Worm (Caenorhabditis elegans) whole organism, early embryonic: ENCODE results near the gene gst-22.

Experiments
- B0310.2 ChIP-seq: sonication (generic microtip); optimal IDR thresholded peaks from 2 replicates; lab custom pipeline; 2016; ENCODE audit warnings: mild to moderate bottlenecking, missing genetic modification characterization, missing compliant biosample characterization
- F13C5.2 ChIP-seq: sonication (generic microtip); optimal IDR thresholded peaks from 2 replicates; lab custom pipeline; 2017; ENCODE audit warnings: mild to moderate bottlenecking, missing genetic modification characterization, inconsistent platforms, missing compliant biosample characterization
- aly-1 ChIP-seq: sonication (generic microtip); optimal IDR thresholded peaks from 2 replicates; lab custom pipeline; 2016; ENCODE audit warnings: missing genetic modification characterization, missing compliant biosample characterization
- ama-1 ChIP-seq: fragments of 150-350 bp; optimal IDR thresholded peaks from 2 replicates; lab custom pipeline; 2014
- ceh-13 ChIP-seq: fragments of 200-800 bp; sonication (Bioruptor generic); optimal IDR thresholded peaks from 2 replicates; lab custom pipeline; 2018; ENCODE audit warnings: mild to moderate bottlenecking, missing genetic modification characterization, missing compliant biosample characterization
- ceh-36 ChIP-seq: sonication (generic microtip); optimal IDR thresholded peaks from 2 replicates; lab custom pipeline; 2016; ENCODE audit warnings: missing genetic modification characterization, inconsistent platforms, missing compliant biosample characterization
- ets-7 ChIP-seq: sonication (generic microtip); optimal IDR thresholded peaks from 2 replicates; lab custom pipeline; 2016; ENCODE audit warnings: missing genotype, missing genetic modification characterization, missing compliant biosample characterization
- flt-1 ChIP-seq: fragments of 200-800 bp; sonication (Bioruptor generic); IDR thresholded peaks from 2 replicates; pipeline ENCODE4 v1.3.6; 2022; ENCODE audit warnings: missing genetic modification characterization, missing compliant biosample characterization
- hmbx-1 ChIP-seq: sonication (generic microtip); optimal IDR thresholded peaks from 2 replicates; lab custom pipeline; 2016; ENCODE audit warnings: mild to moderate bottlenecking, missing genetic modification characterization, missing compliant biosample characterization
- hmg-4 ChIP-seq: fragments of 200-800 bp; sonication (Bioruptor generic); optimal IDR thresholded peaks from 2 replicates; lab custom pipeline; 2018; ENCODE audit warnings: mild to moderate bottlenecking, missing genetic modification characterization, missing compliant biosample characterization
- hnd-1 ChIP-seq: sonication (generic microtip); optimal IDR thresholded peaks from 2 replicates; lab custom pipeline; 2016; ENCODE audit warnings: missing genetic modification characterization, missing compliant biosample characterization
- pes-1 ChIP-seq: fragments of 200-800 bp; sonication (Bioruptor generic); IDR thresholded peaks from 2 replicates; pipeline ENCODE4 v1.3.6; 2022; ENCODE audit warnings: missing genetic modification reagents, missing genetic modification characterization, missing compliant biosample characterization
- scrt-1 ChIP-seq: fragments of 200-800 bp; sonication (Bioruptor generic); IDR thresholded peaks from 2 replicates; pipeline ENCODE4 v1.3.6; 2022; ENCODE audit warnings: missing genetic modification characterization, missing compliant biosample characterization
- sea-1 ChIP-seq: fragments of 200-800 bp; sonication (Bioruptor generic); conservative IDR thresholded peaks from 2 replicates; pipeline ENCODE4 v1.3.6; 2022; ENCODE audit warnings: missing genetic modification characterization, missing compliant biosample characterization
- tbx-11 ChIP-seq: fragments of 200-800 bp; sonication (Bioruptor generic); IDR thresholded peaks from 2 replicates; pipeline ENCODE4 v1.3.6; 2022; ENCODE audit warnings: missing genetic modification characterization, missing compliant biosample characterization
- tbx-37 ChIP-seq: fragments of 200-800 bp; sonication (Bioruptor generic); conservative IDR thresholded peaks from 2 replicates; pipeline ENCODE4 v1.3.6; 2022; ENCODE audit warnings: missing genetic modification reagents, missing genetic modification characterization, missing compliant biosample characterization
- tra-4 ChIP-seq: sonication (generic microtip); optimal IDR thresholded peaks from 2 replicates; lab custom pipeline; 2017; ENCODE audit warnings: missing genetic modification characterization, missing compliant biosample characterization

Gene gst-22

ce11 chrV:16232180-16232579, at the start of gene gst-22:
Gene gst-22, minus strand, starts transcription at chrV:16232282.
- TF ChIP-seq ceh-13 (GFP tag; lab: Kevin White, UChicago) (no peak), sea-1 (GFP tag; lab: Robert Waterston, UW) (no peak), hmbx-1 (tag; lab: Kevin White, UChicago) (no peak), B0310.2 (no peak), aly-1 (tag; lab: Kevin White, UChicago) (no peak), ets-7 (tag; lab: Kevin White, UChicago) (no peak), hnd-1 (tag; lab: Kevin White, UChicago) (no peak), F13C5.2 (tag; lab: Kevin White, UChicago) (no peak), scrt-1 (no peak), pes-1 (GFP tag; lab: Robert Waterston, UW) (no peak), tbx-37 (no peak), ama-1 (lab: Kevin White, UChicago) (no peak), tra-4 (tag; lab: Kevin White, UChicago) (no peak), flt-1 (GFP tag; lab: Robert Waterston, UW) (no peak)

- TF ChIP-seq tbx-11 (GFP tag; lab: Robert Waterston, UW) (no peak), flt-1 (GFP tag; lab: Robert Waterston, UW) (no peak), ets-7 (tag; lab: Kevin White, UChicago) (no peak), scrt-1 (no peak), ama-1 (lab: Kevin White, UChicago) (no peak), pes-1 (GFP tag; lab: Robert Waterston, UW) (no peak), B0310.2 (no peak), tbx-37 (no peak), F13C5.2 (tag; lab: Kevin White, UChicago) (no peak), sea-1 (GFP tag; lab: Robert Waterston, UW) (no peak), aly-1 (tag; lab: Kevin White, UChicago) (no peak)
Measured at ce11 chrV:16277918-16278317, 45.8 kb upstream of the gst-22 start, which contains the start of gene cyp-37B1. Gene cyp-37B1, plus strand, starts transcription at chrV:16278116.

ce11 chrV:16275347-16275746, 43.3 kb upstream of the gst-22 start, which contains the start of gene pacl-1:
Gene pacl-1, minus strand, starts transcription at chrV:16275447.
- TF ChIP-seq B0310.2 (no peak), ceh-36 (no peak), ceh-13 (GFP tag; lab: Kevin White, UChicago) (no peak), ama-1 (lab: Kevin White, UChicago) (no peak), aly-1 (tag; lab: Kevin White, UChicago) (no peak), F13C5.2 (tag; lab: Kevin White, UChicago) (no peak), tbx-11 (GFP tag; lab: Robert Waterston, UW) (no peak), pes-1 (GFP tag; lab: Robert Waterston, UW) (no peak), hnd-1 (tag; lab: Kevin White, UChicago) (no peak)

ce11 chrV:16271121-16271520, 39.0 kb upstream of the gst-22 start, which contains the start of gene T13F3.6:
Gene T13F3.6, minus strand, starts transcription at chrV:16271221.
- no peak for TF ChIP-seq B0310.2
- TF ChIP-seq F13C5.2 (tag; lab: Kevin White, UChicago): no peak
- TF ChIP-seq tbx-37: no peak
- no peak for TF ChIP-seq sea-1 (GFP tag; lab: Robert Waterston, UW)
- no peak for TF ChIP-seq pes-1 (GFP tag; lab: Robert Waterston, UW)
- no peak for TF ChIP-seq ama-1 (lab: Kevin White, UChicago)
- no peak for TF ChIP-seq hmg-4 (GFP tag; lab: Kevin White, UChicago)
- TF ChIP-seq scrt-1: no peak
- TF ChIP-seq tra-4 (tag; lab: Kevin White, UChicago): no peak
- TF ChIP-seq flt-1 (GFP tag; lab: Robert Waterston, UW): no peak

- TF ChIP-seq B0310.2 (no peak), ets-7 (tag; lab: Kevin White, UChicago) (no peak), hmbx-1 (tag; lab: Kevin White, UChicago) (no peak), tbx-37 (no peak), scrt-1 (no peak)
Measured at ce11 chrV:16269556-16269955, 37.5 kb upstream of the gst-22 start, which contains the start of the genes fbxa-2 and T13F3.8. Gene fbxa-2, minus strand, starts transcription at chrV:16269656. Gene T13F3.8, plus strand, starts transcription at chrV:16269800.

ce11 chrV:16266514-16266913, 34.4 kb upstream of the gst-22 start, which contains the start of gene T13F3.4:
Gene T13F3.4, minus strand, starts transcription at chrV:16266614.
- no peak for TF ChIP-seq ets-7 (tag; lab: Kevin White, UChicago)

- TF ChIP-seq tbx-37 (no peak), pes-1 (GFP tag; lab: Robert Waterston, UW) (no peak)
Measured at ce11 chrV:16259684-16260083, 27.6 kb upstream of the gst-22 start, which contains the start of gene nhr-127. Gene nhr-127, plus strand, starts transcription at chrV:16259984.

ce11 chrV:16258142-16258541, 26.1 kb upstream of the gst-22 start, which contains the start of gene nhr-218:
Gene nhr-218, plus strand, starts transcription at chrV:16258442.
- no peak for TF ChIP-seq hmbx-1 (tag; lab: Kevin White, UChicago)
- no peak for TF ChIP-seq pes-1 (GFP tag; lab: Robert Waterston, UW)
- TF ChIP-seq tbx-37: no peak

- TF ChIP-seq B0310.2 (no peak), ets-7 (tag; lab: Kevin White, UChicago) (no peak), flt-1 (GFP tag; lab: Robert Waterston, UW) (no peak), aly-1 (tag; lab: Kevin White, UChicago) (no peak), tbx-37 (no peak), tra-4 (tag; lab: Kevin White, UChicago) (no peak), hmg-4 (GFP tag; lab: Kevin White, UChicago) (no peak), scrt-1 (no peak), tbx-11 (GFP tag; lab: Robert Waterston, UW) (no peak)
Measured at ce11 chrV:16256395-16256794, 24.3 kb upstream of the gst-22 start, which contains the start of gene bgnt-1.3. Gene bgnt-1.3, minus strand, starts transcription at chrV:16256495.
